Fruit fly (Drosophila melanogaster) whole organism, embryonic: Measurements from ENCODE around the gene amrt.
A peak's percentile ranks its signal among the peaks of the same experiment; 100 is the strongest.

ENCODE experiments used
- B-H2 ChIP-seq: fragments of 200-800 bp; sonication (Bioruptor generic); optimal IDR thresholded peaks from 2 replicates; lab custom pipeline; 2018; ENCODE audit warnings: missing biosample characterization, mild to moderate bottlenecking, missing genetic modification characterization
- C15 ChIP-seq: fragments of 200-800 bp; sonication (Bioruptor generic); IDR thresholded peaks from 3 replicates; pipeline ENCODE4 v1.3.6; 2022; ENCODE audit warnings: missing biosample characterization, missing genetic modification characterization
- CG10565 ChIP-seq: fragments of 200-800 bp; sonication (Bioruptor generic); optimal IDR thresholded peaks from 3 replicates; lab custom pipeline; 2016; ENCODE audit warnings: missing biosample characterization, mild to moderate bottlenecking, missing genetic modification characterization
- CG11504 ChIP-seq: fragments of 200-800 bp; sonication (Bioruptor generic); optimal IDR thresholded peaks from 3 replicates; lab custom pipeline; 2019; ENCODE audit warnings: missing biosample characterization, mild to moderate bottlenecking, missing genetic modification characterization, moderate library complexity
- CG12155 ChIP-seq: fragments of 200-800 bp; sonication (Bioruptor generic); optimal IDR thresholded peaks from 3 replicates; lab custom pipeline; 2016; ENCODE audit warnings: missing biosample characterization, missing genetic modification characterization
- CG13894 ChIP-seq: fragments of 200-800 bp; sonication (Bioruptor generic); optimal IDR thresholded peaks from 3 replicates; lab custom pipeline; 2018; ENCODE audit warnings: missing biosample characterization, mild to moderate bottlenecking, missing genetic modification characterization, moderate library complexity
- CG14860 ChIP-seq: fragments of 200-800 bp; sonication (Bioruptor generic); IDR thresholded peaks from 3 replicates; pipeline ENCODE4 v1.3.6; 2022; ENCODE audit warnings: missing biosample characterization, missing genetic modification characterization; ENCODE audit not compliant: partially characterized antibody
- CG15479 ChIP-seq: fragments of 200-800 bp; sonication (Bioruptor generic); optimal IDR thresholded peaks from 3 replicates; lab custom pipeline; 2019; ENCODE audit warnings: missing biosample characterization, mild to moderate bottlenecking, missing genetic modification characterization, moderate library complexity
- CG16815 ChIP-seq: fragments of 200-800 bp; sonication (Bioruptor generic); optimal IDR thresholded peaks from 3 replicates; lab custom pipeline; 2017; ENCODE audit warnings: missing biosample characterization, mild to moderate bottlenecking, missing genetic modification characterization
- CG17802 ChIP-seq: fragments of 200-800 bp; sonication (Bioruptor generic); optimal IDR thresholded peaks from 2 replicates; lab custom pipeline; 2018; ENCODE audit warnings: missing biosample characterization, mild to moderate bottlenecking, missing genetic modification characterization, moderate library complexity
- CG2129 ChIP-seq: fragments of 200-800 bp; sonication (Bioruptor generic); IDR thresholded peaks from 2 replicates; pipeline ENCODE4 v1.3.6; 2022; ENCODE audit warnings: missing biosample characterization, missing genetic modification characterization; ENCODE audit not compliant: partially characterized antibody
- CG2889 ChIP-seq: fragments of 200-800 bp; sonication (Bioruptor generic); IDR thresholded peaks from 3 replicates; pipeline ENCODE4 v1.3.6; 2022; ENCODE audit warnings: missing biosample characterization, missing genetic modification characterization
- CG30403 ChIP-seq: fragments of 200-800 bp; sonication (Bioruptor generic); optimal IDR thresholded peaks from 3 replicates; lab custom pipeline; 2016; ENCODE audit warnings: missing biosample characterization, missing genetic modification characterization
- CG31441 ChIP-seq: fragments of 200-800 bp; sonication (Bioruptor generic); IDR thresholded peaks from 2 replicates; pipeline ENCODE4 v1.3.6; 2022; ENCODE audit warnings: missing biosample characterization, missing genetic modification characterization
- CG33557 ChIP-seq: fragments of 200-800 bp; sonication (Bioruptor generic); optimal IDR thresholded peaks from 2 replicates; lab custom pipeline; 2019; ENCODE audit warnings: missing biosample characterization, mild to moderate bottlenecking, missing genetic modification characterization, moderate library complexity
- CG34224 ChIP-seq: fragments of 200-800 bp; sonication (Bioruptor generic); IDR thresholded peaks from 3 replicates; pipeline ENCODE4 v1.3.6; 2022; ENCODE audit warnings: missing biosample characterization, missing genetic modification characterization; ENCODE audit not compliant: partially characterized antibody
- CG42726 ChIP-seq: fragments of 200-800 bp; sonication (Bioruptor generic); IDR thresholded peaks from 2 replicates; pipeline ENCODE4 v1.3.6; 2022; ENCODE audit warnings: missing biosample characterization, missing genetic modification characterization; ENCODE audit not compliant: partially characterized antibody
- CG4424 ChIP-seq: fragments of 200-800 bp; sonication (Bioruptor generic); optimal IDR thresholded peaks from 3 replicates; lab custom pipeline; 2016; ENCODE audit warnings: missing biosample characterization, missing genetic modification characterization
- CG7839 ChIP-seq: fragments of 200-800 bp; sonication (Bioruptor generic); optimal IDR thresholded peaks from 3 replicates; lab custom pipeline; 2018; ENCODE audit warnings: missing biosample characterization, mild to moderate bottlenecking, missing genetic modification characterization, moderate library complexity
- CG9437 ChIP-seq: fragments of 200-800 bp; sonication (Bioruptor generic); optimal IDR thresholded peaks from 2 replicates; lab custom pipeline; 2018; ENCODE audit warnings: missing biosample characterization, mild to moderate bottlenecking, missing genetic modification characterization
- CG9932 ChIP-seq: fragments of 200-800 bp; sonication (Bioruptor generic); IDR thresholded peaks from 2 replicates; pipeline ENCODE4 v1.3.6; 2022; ENCODE audit warnings: missing biosample characterization, missing genetic modification characterization
- D19B ChIP-seq: fragments of 200-800 bp; sonication (Bioruptor generic); optimal IDR thresholded peaks from 2 replicates; lab custom pipeline; 2017; ENCODE audit warnings: missing biosample characterization, mild to moderate bottlenecking, missing genetic modification characterization
- Dad ChIP-seq: fragments of 200-800 bp; sonication (Bioruptor generic); optimal IDR thresholded peaks from 3 replicates; lab custom pipeline; 2016; ENCODE audit warnings: missing biosample characterization, missing genetic modification characterization
- Ets97D ChIP-seq: fragments of 200-800 bp; sonication (Bioruptor generic); optimal IDR thresholded peaks from 3 replicates; lab custom pipeline; 2016; ENCODE audit warnings: missing biosample characterization, missing genetic modification characterization
- Gsc ChIP-seq: fragments of 200-800 bp; sonication (Bioruptor generic); IDR thresholded peaks from 2 replicates; pipeline ENCODE4 v1.3.6; 2022; ENCODE audit warnings: missing biosample characterization, missing genetic modification characterization
- Hr39 ChIP-seq: fragments of >200 bp; optimal IDR thresholded peaks from 2 replicates; lab custom pipeline; 2017
- Med ChIP-seq: fragments of 200-800 bp; sonication (Bioruptor generic); peaks from one replicate; lab custom pipeline; 2016; ENCODE audit warnings: missing biosample characterization, missing genetic modification characterization, mild to moderate bottlenecking, inconsistent platforms, moderate library complexity
- Nf-YC ChIP-seq: fragments of 200-800 bp; optimal IDR thresholded peaks from 3 replicates; lab custom pipeline; 2019; ENCODE audit warnings: missing biosample characterization, mild to moderate bottlenecking, missing genetic modification characterization, moderate library complexity
- Oaz ChIP-seq: fragments of 200-800 bp; sonication (Bioruptor generic); IDR thresholded peaks from 2 replicates; pipeline ENCODE4 v1.3.6; 2022; ENCODE audit warnings: missing biosample characterization, missing genetic modification characterization
- Pdp1 ChIP-seq, 2 experiments: fragments of 200-800 bp; sonication (Bioruptor generic); optimal IDR thresholded peaks; 3 replicates each; lab custom pipeline; 2016; ENCODE audit warnings: missing biosample characterization in 2 of 2, missing genetic modification characterization in 2 of 2, mild to moderate bottlenecking in 1 of 2, moderate library complexity in 1 of 2
- Sox102F ChIP-seq: fragments of 200-800 bp; sonication (Bioruptor generic); optimal IDR thresholded peaks from 2 replicates; lab custom pipeline; 2018; ENCODE audit warnings: missing biosample characterization, mild to moderate bottlenecking, missing genetic modification characterization, moderate library complexity
- cg ChIP-seq: fragments of 200-800 bp; sonication (Bioruptor generic); optimal IDR thresholded peaks from 3 replicates; lab custom pipeline; 2019; ENCODE audit warnings: missing biosample characterization, mild to moderate bottlenecking, missing genetic modification characterization, moderate library complexity
- croc ChIP-seq: fragments of 200-800 bp; sonication (Bioruptor generic); conservative IDR thresholded peaks from 3 replicates; pipeline ENCODE4 v1.3.6; 2022; ENCODE audit warnings: missing biosample characterization, missing genetic modification characterization
- crol ChIP-seq: fragments of 200-800 bp; sonication (Bioruptor generic); IDR thresholded peaks from 2 replicates; pipeline ENCODE4 v1.3.6; 2022; ENCODE audit warnings: missing biosample characterization, missing genetic modification characterization
- cwo ChIP-seq: fragments of 200-800 bp; sonication (Bioruptor generic); optimal IDR thresholded peaks from 3 replicates; lab custom pipeline; 2017; ENCODE audit warnings: missing biosample characterization, missing genetic modification characterization, mild to moderate bottlenecking, moderate library complexity, missing genetic modification reagents
- da ChIP-seq: fragments of 200-800 bp; sonication (Bioruptor generic); optimal IDR thresholded peaks from 2 replicates; lab custom pipeline; 2016; ENCODE audit warnings: missing biosample characterization, missing genetic modification characterization
- dpn ChIP-seq, 2 experiments: fragments of 200-800 bp; sonication (Bioruptor generic); optimal IDR thresholded peaks; 3 replicates each; lab custom pipeline; 2016; ENCODE audit warnings: missing biosample characterization in 2 of 2, missing genetic modification characterization in 2 of 2
- fu2 ChIP-seq: fragments of 200-800 bp; sonication (Bioruptor generic); optimal IDR thresholded peaks from 2 replicates; lab custom pipeline; 2016; ENCODE audit warnings: missing biosample characterization, missing genetic modification characterization
- ham ChIP-seq: fragments of 200-800 bp; sonication (Bioruptor generic); IDR thresholded peaks from 2 replicates; pipeline ENCODE4 v1.3.6; 2022; ENCODE audit warnings: missing biosample characterization, missing genetic modification characterization
- jumu ChIP-seq: fragments of 200-800 bp; sonication (Bioruptor generic); optimal IDR thresholded peaks from 3 replicates; lab custom pipeline; 2016; ENCODE audit warnings: missing biosample characterization, missing genetic modification characterization
- kni ChIP-seq: fragments of 200-800 bp; sonication (Bioruptor generic); optimal IDR thresholded peaks from 3 replicates; lab custom pipeline; 2017; ENCODE audit warnings: mild to moderate bottlenecking, missing biosample characterization, missing genetic modification reagents, missing genetic modification characterization
- lola ChIP-seq, 3 experiments: fragments of >200 bp in 2 of 3; fragments of 200-800 bp in 1 of 3; sonication (Bioruptor generic) in 1 of 3; optimal IDR thresholded peaks; 2 replicates each; lab custom pipeline; 2017 to 2019; ENCODE audit warnings: missing biosample characterization in 3 of 3, missing genetic modification characterization in 3 of 3, mild to moderate bottlenecking in 1 of 3, moderate library complexity in 1 of 3
- nerfin-1 ChIP-seq: fragments of 200-800 bp; sonication (Bioruptor generic); optimal IDR thresholded peaks from 3 replicates; lab custom pipeline; 2019; ENCODE audit warnings: missing biosample characterization, mild to moderate bottlenecking, missing genetic modification characterization, moderate library complexity
- pb ChIP-seq: fragments of 200-800 bp; sonication (Bioruptor generic); optimal IDR thresholded peaks from 3 replicates; lab custom pipeline; 2016; ENCODE audit warnings: missing biosample characterization, missing genetic modification characterization
- phol ChIP-seq: fragments of 200-800 bp; sonication (Bioruptor generic); optimal IDR thresholded peaks from 3 replicates; lab custom pipeline; 2018; ENCODE audit warnings: missing biosample characterization, mild to moderate bottlenecking, missing genetic modification characterization, moderate library complexity
- pros ChIP-seq: fragments of 200-800 bp; sonication (Bioruptor generic); optimal IDR thresholded peaks from 3 replicates; lab custom pipeline; 2019; ENCODE audit warnings: missing biosample characterization, mild to moderate bottlenecking, missing genetic modification characterization, moderate library complexity
- seq ChIP-seq: fragments of 200-800 bp; sonication (Bioruptor generic); IDR thresholded peaks from 2 replicates; pipeline ENCODE4 v1.3.6; 2022; ENCODE audit warnings: missing biosample characterization, missing genetic modification characterization
- zf30C ChIP-seq: fragments of 200-800 bp; sonication (Bioruptor generic); optimal IDR thresholded peaks from 3 replicates; lab custom pipeline; 2018; ENCODE audit warnings: missing biosample characterization, mild to moderate bottlenecking, missing genetic modification characterization
- zfh1 ChIP-seq: fragments of 200-800 bp; sonication (Bioruptor generic); IDR thresholded peaks from 3 replicates; pipeline ENCODE4 v1.3.6; 2022; ENCODE audit warnings: missing biosample characterization, missing genetic modification characterization

amrt gene

dm6 chrX:13787282-13787850, 5.1 kb downstream of the amrt start (continued):
- TF ChIP-seq crol (GFP tag; lab: Robert Waterston, UW) (peak; percentile 74), nerfin-1 (tag; lab: Kevin White, UChicago) (peak; percentile 88), da (no peak), CG17802 (no peak), Med (GFP tag; lab: Kevin White, UChicago) (peak; percentile 81), CG7839 (tag; lab: Kevin White, UChicago) (peak; percentile 20), kni (GFP tag; lab: Kevin White, UChicago) (peak; percentile 16), CG9932 (no peak), CG9437 (no peak), cwo (GFP tag; lab: Kevin White, UChicago) (no peak), CG14860 (GFP tag; lab: Robert Waterston, UW) (peak; percentile 47; the same call in 2 of the 3 replicates), dpn (GFP tag; optimal IDR thresholded peaks at IDR 0.05; lab: Kevin White, UChicago) (no peak), CG16815 (GFP tag; lab: Kevin White, UChicago) (no peak), Hr39 (lab: Kevin White, UChicago) (no peak), CG2129 (GFP tag; lab: Robert Waterston, UW) (no peak), CG10565 (no peak), CG2889 (no peak), Sox102F (GFP tag; lab: Kevin White, UChicago) (no peak), Nf-YC (tag; lab: Kevin White, UChicago) (no peak), Pdp1 (GFP tag; optimal IDR thresholded peaks at IDR 0.05; lab: Kevin White, UChicago) (no peak), CG4424 (no peak), CG33557 (no peak), Ets97D (GFP tag; lab: Kevin White, UChicago) (no peak), CG34224 (GFP tag; lab: Robert Waterston, UW) (no peak), cg (GFP tag; lab: Kevin White, UChicago) (peak; percentile 17), CG42726 (no peak), CG11504 (tag; lab: Kevin White, UChicago) (peak; percentile 36), zf30C (peak; percentile 22), zfh1 (0 out of 3 replicates have a peak, but pooled peaks have one; percentile 10), lola (GFP tag; optimal IDR thresholded peaks at IDR 0.05; lab: Kevin White, UChicago) (peak in 1 of 3 experiments; percentile 10), phol (tag; lab: Kevin White, UChicago) (peak; percentile 24), CG31441 (peak; percentile 22; the same call in 1 of the 2 replicates), pros (GFP tag; lab: Kevin White, UChicago) (peak; percentile 61), pb (GFP tag; lab: Kevin White, UChicago) (no peak)
- TF ChIP-seq, all 482 proteins: peak for 35

DNA sequence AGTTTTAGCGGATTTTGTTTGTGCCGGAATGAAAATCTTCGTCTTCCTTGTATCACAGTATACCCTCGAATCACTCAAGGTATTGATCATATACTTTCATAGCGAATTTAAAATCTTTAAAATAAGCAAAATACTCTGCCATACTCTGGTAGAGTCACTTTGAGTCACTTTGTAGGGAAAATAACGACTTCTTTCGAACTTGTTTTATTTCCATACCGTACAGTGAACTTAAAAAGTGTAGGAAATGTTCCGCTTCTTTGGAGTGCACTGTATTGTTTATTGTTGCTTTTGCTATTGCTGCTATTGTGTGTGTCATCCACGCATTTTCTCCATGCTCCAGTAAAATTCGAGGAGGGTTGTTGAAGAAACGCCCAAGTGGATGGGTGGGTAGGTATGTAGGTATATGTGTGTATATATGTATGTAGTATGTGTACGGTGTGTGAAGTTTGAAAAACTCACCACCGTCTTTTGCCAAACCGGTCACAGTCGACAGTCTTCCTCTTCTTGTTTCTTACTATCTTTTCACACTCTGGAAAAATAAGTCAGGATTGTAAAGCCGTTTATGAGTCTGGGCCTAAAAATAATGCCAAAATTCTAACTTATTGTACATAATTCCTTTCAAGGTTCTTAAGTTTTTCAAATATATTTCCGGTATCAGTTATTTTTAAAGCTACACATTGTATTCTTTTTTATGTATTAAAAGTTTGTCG, 6.9 kb downstream of the amrt start:
- TF ChIP-seq CG12155 (GFP tag; lab: Kevin White, UChicago), result no peak
- no peak for TF ChIP-seq CG15479 (GFP tag; lab: Kevin White, UChicago)
- TF ChIP-seq ham (GFP tag; lab: Robert Waterston, UW), result no peak
- peak; percentile 22 to 45 for TF ChIP-seq dpn (GFP tag; optimal IDR thresholded peaks at IDR 0.05; lab: Kevin White, UChicago)
- TF ChIP-seq Pdp1 (GFP tag; optimal IDR thresholded peaks at IDR 0.05; lab: Kevin White, UChicago), result peak; percentile 9 to 29
- peak; percentile 29 for TF ChIP-seq D19B
- no peak for TF ChIP-seq C15 (GFP tag; lab: Robert Waterston, UW)
- TF ChIP-seq Hr39 (lab: Kevin White, UChicago), result no peak
- TF ChIP-seq jumu, result peak; percentile 24
- TF ChIP-seq B-H2 (GFP tag; lab: Kevin White, UChicago), result no peak
- no peak for TF ChIP-seq Gsc (GFP tag; lab: Robert Waterston, UW)
- no peak for TF ChIP-seq seq
- peak; percentile 37 for TF ChIP-seq CG13894 (tag; lab: Kevin White, UChicago)
- TF ChIP-seq Oaz, result no peak
- TF ChIP-seq Dad (GFP tag; lab: Kevin White, UChicago), result no peak
- peak; percentile 43 for TF ChIP-seq CG30403 (GFP tag; lab: Kevin White, UChicago)
- TF ChIP-seq fu2 (GFP tag; lab: Kevin White, UChicago), result no peak
- no peak for TF ChIP-seq croc (GFP tag; lab: Robert Waterston, UW)
